Worm (Caenorhabditis elegans) whole organism, mixed stage, embryonic: Measurements from ENCODE around the gene pgl-2.

Source experiments
- M03D4.4 ChIP-seq: sonication (generic microtip); optimal IDR thresholded peaks from 2 replicates; lab custom pipeline; 2017; ENCODE audit warnings: mild to moderate bottlenecking, missing genetic modification characterization, missing compliant biosample characterization
- blmp-1 ChIP-seq: fragments of 150-350 bp; optimal IDR thresholded peaks from 2 replicates; lab custom pipeline; 2014; ENCODE audit warnings: missing biosample characterization, missing genetic modification characterization
- ceh-39 ChIP-seq: fragments of 150-350 bp; optimal IDR thresholded peaks from 2 replicates; lab custom pipeline; 2014; ENCODE audit warnings: missing biosample characterization, missing genetic modification characterization
- ceh-43 ChIP-seq: fragments of 200-800 bp; sonication (Bioruptor generic); optimal IDR thresholded peaks from 2 replicates; lab custom pipeline; 2018; ENCODE audit warnings: mild to moderate bottlenecking, missing genetic modification characterization, moderate library complexity, missing compliant biosample characterization
- ceh-83 ChIP-seq: fragments of 200-800 bp; sonication (Bioruptor generic); optimal IDR thresholded peaks from 2 replicates; lab custom pipeline; 2018; ENCODE audit warnings: mild to moderate bottlenecking, missing genetic modification characterization, missing compliant biosample characterization
- ces-1 ChIP-seq: fragments of 150-350 bp; optimal IDR thresholded peaks from 2 replicates; lab custom pipeline; 2014; ENCODE audit warnings: missing biosample characterization, missing genetic modification reagents, missing genetic modification characterization
- cnd-1 ChIP-seq: fragments of 200-800 bp; sonication (Bioruptor generic); optimal IDR thresholded peaks from 2 replicates; lab custom pipeline; 2018; ENCODE audit warnings: mild to moderate bottlenecking, missing genetic modification characterization, missing compliant biosample characterization
- drap-1 ChIP-seq: fragments of 200-800 bp; sonication (Bioruptor generic); optimal IDR thresholded peaks from 3 replicates; lab custom pipeline; 2018; ENCODE audit warnings: mild to moderate bottlenecking, missing genetic modification characterization, missing compliant biosample characterization
- elt-1 ChIP-seq: sonication (generic microtip); optimal IDR thresholded peaks from 2 replicates; lab custom pipeline; 2017; ENCODE audit warnings: missing genetic modification characterization, mild to moderate bottlenecking, missing compliant biosample characterization, antibody characterized with exemption, moderate library complexity, borderline replicate concordance; ENCODE audit not compliant: insufficient read depth
- ham-2 ChIP-seq: fragments of 200-800 bp; sonication (Bioruptor generic); optimal IDR thresholded peaks from 2 replicates; lab custom pipeline; 2018; ENCODE audit warnings: mild to moderate bottlenecking, missing genetic modification characterization, missing compliant biosample characterization
- hlh-1 ChIP-seq: fragments of 150-350 bp; optimal IDR thresholded peaks from 2 replicates; lab custom pipeline; 2014; ENCODE audit warnings: missing biosample characterization, missing genetic modification reagents, missing genetic modification characterization
- lin-13 ChIP-seq: fragments of 150-350 bp; optimal IDR thresholded peaks from 2 replicates; lab custom pipeline; 2014; ENCODE audit warnings: missing biosample characterization, missing genetic modification characterization
- lin-32 ChIP-seq: fragments of 200-800 bp; sonication (Bioruptor generic); optimal IDR thresholded peaks from 2 replicates; lab custom pipeline; 2018; ENCODE audit warnings: mild to moderate bottlenecking, missing genetic modification characterization, missing compliant biosample characterization
- lsy-2 ChIP-seq: fragments of 150-350 bp; optimal IDR thresholded peaks from 2 replicates; lab custom pipeline; 2014; ENCODE audit warnings: missing biosample characterization, missing genetic modification characterization
- mep-1 ChIP-seq: fragments of 150-350 bp; optimal IDR thresholded peaks from 2 replicates; lab custom pipeline; 2017; ENCODE audit warnings: missing biosample characterization, missing genetic modification reagents, missing genetic modification characterization, inconsistent platforms
- mls-2 ChIP-seq: sonication (generic microtip); optimal IDR thresholded peaks from 2 replicates; lab custom pipeline; 2016; ENCODE audit warnings: mild to moderate bottlenecking, missing genetic modification characterization, moderate library complexity, missing compliant biosample characterization
- nhr-12 ChIP-seq: fragments of 150-350 bp; optimal IDR thresholded peaks from 2 replicates; lab custom pipeline; 2014; ENCODE audit warnings: missing biosample characterization, missing genetic modification characterization
- nhr-2 ChIP-seq: fragments of 150-350 bp; optimal IDR thresholded peaks from 2 replicates; lab custom pipeline; 2014; ENCODE audit warnings: missing biosample characterization, missing genetic modification characterization
- nhr-237 ChIP-seq: fragments of 150-350 bp; optimal IDR thresholded peaks from 2 replicates; lab custom pipeline; 2014; ENCODE audit warnings: missing biosample characterization, missing genetic modification characterization
- nhr-76 ChIP-seq: sonication (generic microtip); optimal IDR thresholded peaks from 2 replicates; lab custom pipeline; 2017; ENCODE audit warnings: missing biosample characterization, missing genetic modification characterization
- pha-4 ChIP-seq: fragments of 150-350 bp; optimal IDR thresholded peaks from 2 replicates; lab custom pipeline; 2018; ENCODE audit warnings: missing biosample characterization, missing genetic modification reagents, missing genetic modification characterization
- sem-2 ChIP-seq: fragments of 200-800 bp; sonication (Bioruptor generic); optimal IDR thresholded peaks from 2 replicates; lab custom pipeline; 2018; ENCODE audit warnings: mild to moderate bottlenecking, missing genetic modification characterization, missing compliant biosample characterization
- snpc-4 ChIP-seq: fragments of 150-350 bp; optimal IDR thresholded peaks from 2 replicates; lab custom pipeline; 2014; ENCODE audit warnings: missing biosample characterization, missing genetic modification characterization
- sptf-1 ChIP-seq: sonication (generic microtip); optimal IDR thresholded peaks from 2 replicates; lab custom pipeline; 2017; ENCODE audit warnings: mild to moderate bottlenecking, missing genetic modification characterization, moderate library complexity, missing compliant biosample characterization
- tbx-8 ChIP-seq: fragments of 200-800 bp; sonication (Bioruptor generic); optimal IDR thresholded peaks from 2 replicates; lab custom pipeline; 2018; ENCODE audit warnings: mild to moderate bottlenecking, missing genetic modification characterization, moderate library complexity, missing compliant biosample characterization
- unc-120 ChIP-seq: sonication (generic microtip); optimal IDR thresholded peaks from 2 replicates; lab custom pipeline; 2017; ENCODE audit warnings: missing genetic modification characterization, missing compliant biosample characterization; ENCODE audit not compliant: poor library complexity, severe bottlenecking
- unc-39 ChIP-seq: fragments of 150-350 bp; optimal IDR thresholded peaks from 2 replicates; lab custom pipeline; 2014; ENCODE audit warnings: missing biosample characterization, missing genetic modification characterization
- unc-62 ChIP-seq: fragments of 150-350 bp; optimal IDR thresholded peaks from 2 replicates; lab custom pipeline; 2014; ENCODE audit warnings: missing biosample characterization, missing genetic modification reagents, missing genetic modification characterization
- ztf-11 ChIP-seq: fragments of 150-350 bp; optimal IDR thresholded peaks from 2 replicates; lab custom pipeline; 2014; ENCODE audit warnings: missing biosample characterization, missing genetic modification characterization

pgl-2 gene

ce11 chrIII:8646021-8646420 is 29.2 kb downstream of the pgl-2 start:
- TF ChIP-seq unc-120 (tag; lab: Kevin White, UChicago): no peak
- TF ChIP-seq blmp-1 (tag; lab: Kevin White, UChicago): no peak
- TF ChIP-seq nhr-2: no peak
- no peak for TF ChIP-seq ham-2 (GFP tag; lab: Kevin White, UChicago)
- no peak for TF ChIP-seq M03D4.4 (tag; lab: Kevin White, UChicago)
- TF ChIP-seq pha-4: no peak
- no peak for TF ChIP-seq ces-1
- no peak for TF ChIP-seq mls-2 (tag; lab: Kevin White, UChicago)
- no peak for TF ChIP-seq sem-2
- no peak for TF ChIP-seq ceh-83 (GFP tag; lab: Kevin White, UChicago)
- TF ChIP-seq elt-1 (tag; lab: Kevin White, UChicago): no peak
- no peak for TF ChIP-seq nhr-12
- no peak for TF ChIP-seq snpc-4 (tag; lab: Kevin White, UChicago)
- TF ChIP-seq lsy-2 (tag; lab: Kevin White, UChicago): no peak
- no peak for TF ChIP-seq ceh-39 (tag; lab: Kevin White, UChicago)
- no peak for TF ChIP-seq cnd-1 (tag; lab: Kevin White, UChicago)
- TF ChIP-seq lin-32 (GFP tag; lab: Kevin White, UChicago): no peak
- TF ChIP-seq ceh-43 (GFP tag; lab: Kevin White, UChicago): no peak

ce11 chrIII:8643639-8644038 is 31.6 kb downstream of the pgl-2 start, which contains the start of gene twk-7:
twk-7 (minus strand) TSS chrIII:8643739.
- TF ChIP-seq ceh-83 (GFP tag; lab: Kevin White, UChicago) (no peak), drap-1 (GFP tag; lab: Kevin White, UChicago) (no peak), hlh-1 (tag; lab: Kevin White, UChicago) (no peak), unc-39 (no peak)

- TF ChIP-seq ceh-83 (GFP tag; lab: Kevin White, UChicago) (no peak), lin-13 (no peak), unc-62 (no peak), M03D4.4 (tag; lab: Kevin White, UChicago) (no peak), pha-4 (no peak), ham-2 (GFP tag; lab: Kevin White, UChicago) (no peak)
- TF ChIP-seq, all 35 proteins: peak for 0
Measured at ce11 chrIII:8639188-8639795, 35.9 kb downstream of the pgl-2 start, which contains the start of gene fip-1. fip-1 (plus strand) TSS chrIII:8639745.

- TF ChIP-seq ztf-11 (tag; lab: Kevin White, UChicago) (no peak), hlh-1 (tag; lab: Kevin White, UChicago) (peak; percentile 63)
Measured at ce11 chrIII:8636803-8637202, 38.4 kb downstream of the pgl-2 start.

ce11 chrIII:8630833-8631232 is 44.4 kb downstream of the pgl-2 start, which contains the start of gene dnj-10:
dnj-10 (plus strand) TSS chrIII:8631165.
- no peak for TF ChIP-seq nhr-76 (tag; lab: Kevin White, UChicago)
- peak; percentile 65 for TF ChIP-seq lsy-2 (tag; lab: Kevin White, UChicago)
- TF ChIP-seq nhr-237: peak; percentile 3
- TF ChIP-seq M03D4.4 (tag; lab: Kevin White, UChicago): no peak
- TF ChIP-seq pha-4: no peak
- TF ChIP-seq nhr-2: peak; percentile 3
- TF ChIP-seq ces-1: peak; percentile 82
- no peak for TF ChIP-seq unc-120 (tag; lab: Kevin White, UChicago)
- peak; percentile 57 for TF ChIP-seq mep-1 (tag; lab: Kevin White, UChicago)
- TF ChIP-seq cnd-1 (tag; lab: Kevin White, UChicago): no peak
- no peak for TF ChIP-seq sptf-1 (tag; lab: Kevin White, UChicago)
- no peak for TF ChIP-seq drap-1 (GFP tag; lab: Kevin White, UChicago)
- TF ChIP-seq, all 35 proteins: peak for 5

ce11 chrIII:8628405-8628982 is 46.7 kb downstream of the pgl-2 start, which contains the start of the genes polk-1 and gpr-1:
polk-1 (minus strand) TSS chrIII:8628590.
gpr-1 (plus strand) TSS chrIII:8628932.
- TF ChIP-seq lin-13 (no peak), ceh-39 (tag; lab: Kevin White, UChicago) (no peak), lsy-2 (tag; lab: Kevin White, UChicago) (peak; percentile 34), mls-2 (tag; lab: Kevin White, UChicago) (no peak), tbx-8 (no peak), ces-1 (peak; percentile 16), mep-1 (tag; lab: Kevin White, UChicago) (peak; percentile 23)
